Fruit fly (Drosophila melanogaster): ENCODE results near the gene CG3198.

DNA sequence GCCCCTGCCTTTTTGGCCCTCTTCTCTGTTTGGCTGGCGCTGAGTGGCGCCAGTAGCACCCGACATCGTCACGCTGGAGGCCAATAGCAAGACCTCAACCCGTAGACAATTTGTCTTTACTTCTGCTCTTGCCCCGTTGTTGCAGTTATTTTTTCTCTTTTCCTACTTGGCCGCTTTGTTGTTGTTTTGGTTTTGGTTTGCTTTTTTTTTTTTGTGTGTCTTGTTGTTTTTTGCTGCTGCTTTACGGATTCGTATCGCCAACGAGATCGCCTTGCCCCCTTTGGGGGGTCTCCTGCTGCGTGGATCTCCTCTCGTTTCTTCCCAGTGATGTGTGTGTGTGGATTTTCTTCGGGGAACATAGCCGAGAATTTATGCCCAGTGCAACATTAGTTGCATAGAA, 41.9 kb downstream of the CG3198 start:
- TF ChIP-seq CG10631 (GFP tag; optimal IDR thresholded peaks at IDR 0.05) (no peak), Sox102F (GFP tag; optimal IDR thresholded peaks at IDR 0.05) (no peak), pdm3 (GFP tag; optimal IDR thresholded peaks at IDR 0.05) (peak; percentile 8)

All from whole organism, prepupa.